Worm (Caenorhabditis elegans) whole organism, young adult: Measurements from ENCODE around the gene F22F1.2.

ENCODE experiments used
- B0019.2 ChIP-seq: fragments of 200-800 bp; sonication (Bioruptor generic); conservative IDR thresholded peaks from 2 replicates; pipeline ENCODE4 v1.3.6; 2022; ENCODE audit warnings: missing genetic modification reagents, missing genetic modification characterization, missing compliant biosample characterization
- D2030.7 ChIP-seq: fragments of 200-800 bp; sonication (Bioruptor generic); IDR thresholded peaks from 2 replicates; pipeline ENCODE4 v1.3.6; 2022; ENCODE audit warnings: missing genetic modification reagents, missing genetic modification characterization, missing compliant biosample characterization
- F10E7.11 ChIP-seq: sonication (generic microtip); optimal IDR thresholded peaks from 2 replicates; lab custom pipeline; 2017; ENCODE audit warnings: mild to moderate bottlenecking, missing genetic modification characterization, moderate library complexity, missing compliant biosample characterization
- F39B2.1 ChIP-seq: fragments of 200-800 bp; sonication (Bioruptor generic); IDR thresholded peaks from 2 replicates; pipeline ENCODE4 v1.3.6; 2022; ENCODE audit warnings: missing genetic modification reagents, missing genetic modification characterization, missing compliant biosample characterization
- K11D2.4 ChIP-seq: fragments of 200-800 bp; sonication (Bioruptor generic); IDR thresholded peaks from 2 replicates; pipeline ENCODE4 v1.3.6; 2022; ENCODE audit warnings: missing genetic modification reagents, missing genetic modification characterization, missing compliant biosample characterization
- K12H6.12 ChIP-seq: fragments of 200-800 bp; sonication (Bioruptor generic); optimal IDR thresholded peaks from 2 replicates; lab custom pipeline; 2018; ENCODE audit warnings: mild to moderate bottlenecking, missing genetic modification characterization, missing compliant biosample characterization
- T07F8.4 ChIP-seq: sonication (generic microtip); optimal IDR thresholded peaks from 2 replicates; lab custom pipeline; 2016; ENCODE audit warnings: mild to moderate bottlenecking, missing genetic modification characterization, moderate library complexity, missing compliant biosample characterization
- Y56A3A.18 ChIP-seq: fragments of 200-800 bp; sonication (Bioruptor generic); IDR thresholded peaks from 2 replicates; pipeline ENCODE4 v1.3.6; 2022; ENCODE audit warnings: missing genetic modification reagents, missing genetic modification characterization, missing compliant biosample characterization
- Y95B8A.8 ChIP-seq: fragments of 200-800 bp; sonication (Bioruptor generic); IDR thresholded peaks from 2 replicates; pipeline ENCODE4 v1.3.6; 2022; ENCODE audit warnings: missing genetic modification reagents, missing genetic modification characterization, missing compliant biosample characterization
- ZK185.1 ChIP-seq: sonication (generic microtip); optimal IDR thresholded peaks from 2 replicates; lab custom pipeline; 2016; ENCODE audit warnings: mild to moderate bottlenecking, missing genetic modification characterization, missing compliant biosample characterization; ENCODE audit not compliant: poor library complexity, severe bottlenecking
- akir-1 ChIP-seq: fragments of 200-800 bp; sonication (Bioruptor generic); optimal IDR thresholded peaks from 2 replicates; lab custom pipeline; 2018; ENCODE audit warnings: mild to moderate bottlenecking, missing genetic modification characterization, moderate library complexity, missing compliant biosample characterization
- aptf-3 ChIP-seq: fragments of 200-800 bp; sonication (Bioruptor generic); IDR thresholded peaks from 2 replicates; pipeline ENCODE4 v1.3.6; 2022; ENCODE audit warnings: missing genetic modification characterization, missing compliant biosample characterization
- attf-3 ChIP-seq: fragments of 200-800 bp; sonication (Bioruptor generic); conservative IDR thresholded peaks from 2 replicates; pipeline ENCODE4 v1.3.6; 2022; ENCODE audit warnings: missing genetic modification reagents, missing genetic modification characterization, missing compliant biosample characterization
- attf-5 ChIP-seq: fragments of 200-800 bp; sonication (Bioruptor generic); optimal IDR thresholded peaks from 2 replicates; lab custom pipeline; 2018; ENCODE audit warnings: mild to moderate bottlenecking, missing genetic modification characterization, missing compliant biosample characterization
- attf-6 ChIP-seq: fragments of 200-800 bp; sonication (Bioruptor generic); IDR thresholded peaks from 2 replicates; pipeline ENCODE4 v1.3.6; 2022; ENCODE audit warnings: missing genetic modification reagents, missing genetic modification characterization, missing compliant biosample characterization
- bed-2 ChIP-seq: fragments of 200-800 bp; sonication (Bioruptor generic); IDR thresholded peaks from 2 replicates; pipeline ENCODE4 v1.3.6; 2022; ENCODE audit warnings: missing genetic modification reagents, missing genetic modification characterization, missing compliant biosample characterization
- ccch-3 ChIP-seq: fragments of 200-800 bp; sonication (Bioruptor generic); optimal IDR thresholded peaks from 2 replicates; lab custom pipeline; 2018; ENCODE audit warnings: mild to moderate bottlenecking, missing genetic modification characterization, missing compliant biosample characterization
- cebp-1 ChIP-seq, 2 experiments: fragments of 200-800 bp in 1 of 2; sonication (Bioruptor generic) in 1 of 2; sonication (generic microtip) in 1 of 2; IDR thresholded peaks in 1 of 2; optimal IDR thresholded peaks in 1 of 2; 2 replicates each; pipeline versions ENCODE4 v1.3.6 to Lab custom; 2017 to 2022; ENCODE audit warnings: missing compliant biosample characterization in 2 of 2, missing genetic modification characterization in 2 of 2, mild to moderate bottlenecking in 1 of 2, missing genetic modification reagents in 1 of 2, moderate library complexity in 1 of 2
- cebp-2 ChIP-seq: fragments of 200-800 bp; sonication (Bioruptor generic); IDR thresholded peaks from 2 replicates; pipeline ENCODE4 v1.3.6; 2022; ENCODE audit warnings: missing genetic modification characterization, missing compliant biosample characterization
- ceh-40 ChIP-seq: fragments of 200-800 bp; sonication (Bioruptor generic); IDR thresholded peaks from 2 replicates; pipeline ENCODE4 v1.3.6; 2022; ENCODE audit warnings: missing genetic modification characterization, missing compliant biosample characterization
- ceh-79 ChIP-seq: sonication (generic microtip); optimal IDR thresholded peaks from 2 replicates; lab custom pipeline; 2017; ENCODE audit warnings: mild to moderate bottlenecking, missing genetic modification characterization, missing compliant biosample characterization
- dox-1 ChIP-seq: fragments of 200-800 bp; sonication (Bioruptor generic); IDR thresholded peaks from 2 replicates; pipeline ENCODE4 v1.3.6; 2022; ENCODE audit warnings: missing genetic modification reagents, missing genetic modification characterization, missing compliant biosample characterization
- dpff-1 ChIP-seq: sonication (generic microtip); optimal IDR thresholded peaks from 2 replicates; lab custom pipeline; 2017; ENCODE audit warnings: mild to moderate bottlenecking, missing genetic modification characterization, missing compliant biosample characterization
- egrh-3 ChIP-seq: fragments of 200-800 bp; sonication (Bioruptor generic); IDR thresholded peaks from 2 replicates; pipeline ENCODE4 v1.3.6; 2022; ENCODE audit warnings: missing genetic modification reagents, missing genetic modification characterization, missing compliant biosample characterization
- ets-4 ChIP-seq: fragments of 200-800 bp; sonication (Bioruptor generic); optimal IDR thresholded peaks from 2 replicates; lab custom pipeline; 2018; ENCODE audit warnings: mild to moderate bottlenecking, missing genetic modification characterization, missing compliant biosample characterization
- fkh-3 ChIP-seq: sonication (generic microtip); optimal IDR thresholded peaks from 2 replicates; lab custom pipeline; 2016; ENCODE audit warnings: mild to moderate bottlenecking, missing genetic modification characterization, missing compliant biosample characterization
- gei-17 ChIP-seq: fragments of 200-800 bp; sonication (Bioruptor generic); optimal IDR thresholded peaks from 2 replicates; lab custom pipeline; 2018; ENCODE audit warnings: mild to moderate bottlenecking, missing genetic modification characterization, missing compliant biosample characterization
- hmg-1.2 ChIP-seq: fragments of 200-800 bp; sonication (Bioruptor generic); IDR thresholded peaks from 2 replicates; pipeline ENCODE4 v1.3.6; 2022; ENCODE audit warnings: missing genetic modification reagents, missing genetic modification characterization, missing compliant biosample characterization
- lin-40 ChIP-seq: sonication (generic microtip); optimal IDR thresholded peaks from 2 replicates; lab custom pipeline; 2016; ENCODE audit warnings: missing genetic modification characterization, mild to moderate bottlenecking, missing compliant biosample characterization, missing genotype, missing genetic modification reagents
- lsy-27 ChIP-seq: sonication (generic microtip); optimal IDR thresholded peaks from 2 replicates; lab custom pipeline; 2017; ENCODE audit warnings: missing genetic modification characterization, mild to moderate bottlenecking, missing compliant biosample characterization, antibody characterized with exemption, missing genotype, borderline replicate concordance; ENCODE audit not compliant: insufficient read depth
- madf-3 ChIP-seq: fragments of 200-800 bp; sonication (Bioruptor generic); IDR thresholded peaks from 2 replicates; pipeline ENCODE4 v1.3.6; 2022; ENCODE audit warnings: missing genetic modification reagents, missing genetic modification characterization, missing compliant biosample characterization
- mxl-1 ChIP-seq: sonication (generic microtip); optimal IDR thresholded peaks from 2 replicates; lab custom pipeline; 2016; ENCODE audit warnings: missing genetic modification characterization, missing compliant biosample characterization
- nhr-120 ChIP-seq: fragments of 200-800 bp; sonication (Bioruptor generic); IDR thresholded peaks from 2 replicates; pipeline ENCODE4 v1.3.6; 2022; ENCODE audit warnings: missing genetic modification characterization, missing compliant biosample characterization
- nhr-80 ChIP-seq: sonication (generic microtip); optimal IDR thresholded peaks from 2 replicates; lab custom pipeline; 2016; ENCODE audit warnings: missing genetic modification characterization, missing compliant biosample characterization
- rcor-1 ChIP-seq: fragments of 200-800 bp; sonication (Bioruptor generic); IDR thresholded peaks from 2 replicates; pipeline ENCODE4 v1.3.6; 2022; ENCODE audit warnings: missing genetic modification reagents, missing genetic modification characterization, missing compliant biosample characterization
- rec-8 ChIP-seq, 2 experiments: sonication (generic microtip); optimal IDR thresholded peaks; 2 replicates each; lab custom pipeline; 2016; ENCODE audit warnings: mild to moderate bottlenecking in 2 of 2, missing genetic modification characterization in 2 of 2, missing genetic modification reagents in 2 of 2, missing genotype in 2 of 2, missing biosample characterization in 1 of 2, missing compliant biosample characterization in 1 of 2, moderate library complexity in 1 of 2
- repo-1 ChIP-seq: sonication (generic microtip); optimal IDR thresholded peaks from 2 replicates; lab custom pipeline; 2017; ENCODE audit warnings: mild to moderate bottlenecking, missing genetic modification characterization, missing compliant biosample characterization
- rpc-1 ChIP-seq, 2 experiments: fragments of 150-350 bp in 1 of 2; sonication (generic microtip) in 1 of 2; optimal IDR thresholded peaks; 2 replicates each; lab custom pipeline; 2014 to 2018; ENCODE audit warnings: missing biosample characterization in 1 of 2, missing genetic modification characterization in 1 of 2, missing genetic modification reagents in 1 of 2, missing genotype in 1 of 2
- sea-2 ChIP-seq: fragments of 200-800 bp; sonication (Bioruptor generic); IDR thresholded peaks from 2 replicates; pipeline ENCODE4 v1.3.6; 2022; ENCODE audit warnings: missing genetic modification characterization, missing compliant biosample characterization
- snpc-1.1 ChIP-seq: sonication (generic microtip); optimal IDR thresholded peaks from 2 replicates; lab custom pipeline; 2017; ENCODE audit warnings: missing genetic modification characterization, mild to moderate bottlenecking, missing compliant biosample characterization, antibody characterized with exemption, moderate library complexity, missing genotype, missing genetic modification reagents; ENCODE audit not compliant: insufficient read depth
- snpc-4 ChIP-seq, 5 experiments: fragments of 150-350 bp in 1 of 5; sonication (generic microtip) in 4 of 5; optimal IDR thresholded peaks; 2 replicates each; lab custom pipeline; 2014 to 2018; ENCODE audit warnings: missing genetic modification characterization in 5 of 5, missing biosample characterization in 3 of 5, antibody characterized with exemption in 2 of 5, mild to moderate bottlenecking in 2 of 5, missing compliant biosample characterization in 2 of 5, missing genotype in 2 of 5, moderate library complexity in 2 of 5, missing genetic modification reagents in 1 of 5
- somi-1 ChIP-seq: fragments of 200-800 bp; sonication (Bioruptor generic); optimal IDR thresholded peaks from 2 replicates; lab custom pipeline; 2018; ENCODE audit warnings: mild to moderate bottlenecking, missing genetic modification characterization, missing compliant biosample characterization
- sptf-2 ChIP-seq: fragments of 200-800 bp; sonication (Bioruptor generic); optimal IDR thresholded peaks from 2 replicates; lab custom pipeline; 2018; ENCODE audit warnings: mild to moderate bottlenecking, missing genetic modification characterization, missing compliant biosample characterization
- tlf-1 ChIP-seq: fragments of 200-800 bp; sonication (Bioruptor generic); optimal IDR thresholded peaks from 2 replicates; lab custom pipeline; 2018; ENCODE audit warnings: mild to moderate bottlenecking, missing genetic modification characterization, missing compliant biosample characterization
- unc-62 ChIP-seq: fragments of 150-350 bp; optimal IDR thresholded peaks from 2 replicates; lab custom pipeline; 2014; ENCODE audit warnings: missing biosample characterization, missing genetic modification reagents, missing genetic modification characterization

The F22F1.2 gene

DNA sequence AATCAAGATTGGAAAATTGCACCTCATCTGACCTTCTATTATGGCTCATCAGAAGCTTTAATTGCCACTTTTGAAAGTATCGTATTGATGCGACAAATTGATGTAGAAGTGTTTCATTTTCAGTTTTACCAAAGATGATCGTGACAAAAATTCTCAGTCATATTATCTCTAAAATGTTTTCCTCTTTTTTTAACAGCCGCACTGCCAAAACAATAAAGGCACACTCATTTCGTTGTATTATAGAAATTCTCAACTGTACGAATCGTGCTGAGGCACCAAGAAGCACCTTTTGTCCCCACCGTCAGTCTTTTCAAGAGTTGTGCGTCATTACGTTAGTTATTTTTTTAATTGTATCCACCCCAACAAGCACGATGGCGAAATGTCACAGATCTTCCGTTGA lies 42.6 kb downstream of the F22F1.2 start, which contains the start of gene K07E3.9:
Gene K07E3.9, plus strand, starts transcription at position 301 of the 400 bp plus-strand sequence.
- no peak for TF ChIP-seq nhr-120
- no peak for TF ChIP-seq dox-1
- TF ChIP-seq bed-2, result no peak
- TF ChIP-seq K11D2.4, result no peak
- no peak for TF ChIP-seq cebp-2 (GFP tag; lab: Robert Waterston, UW)
- TF ChIP-seq sea-2 (GFP tag; lab: Robert Waterston, UW), result no peak
- no peak for TF ChIP-seq tlf-1 (GFP tag; lab: Kevin White, UChicago)
- no peak for TF ChIP-seq dpff-1

DNA sequence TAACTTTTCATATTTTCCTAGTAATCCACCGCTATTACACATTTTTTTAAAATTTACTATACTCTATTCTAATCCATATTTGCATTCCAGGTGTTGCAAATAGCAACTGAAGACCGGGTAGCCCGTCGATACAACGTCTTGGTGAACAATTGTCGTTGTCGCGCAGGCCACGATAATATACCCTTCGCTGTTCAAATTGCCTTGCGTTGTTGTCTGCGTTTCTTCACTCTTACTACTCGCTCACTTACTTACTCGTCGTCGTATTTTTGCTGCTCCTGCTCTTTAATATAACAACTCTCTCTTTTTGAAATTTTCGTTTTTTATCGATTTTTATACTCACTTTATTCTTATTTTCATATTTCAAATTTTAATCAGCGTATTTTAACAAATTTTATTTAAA lies 46.6 kb downstream of the F22F1.2 start, which contains the start of gene K07E3.2:
Gene K07E3.2, plus strand, starts transcription at position 400 of the 400 bp plus-strand sequence.
- TF ChIP-seq mxl-1 (tag; lab: Kevin White, UChicago) (no peak), ets-4 (GFP tag; lab: Kevin White, UChicago) (no peak), akir-1 (GFP tag; lab: Kevin White, UChicago) (no peak), egrh-3 (no peak), attf-5 (GFP tag; lab: Kevin White, UChicago) (no peak), K12H6.12 (tag; lab: Kevin White, UChicago) (no peak), rcor-1 (GFP tag; lab: Robert Waterston, UW) (no peak), sptf-2 (GFP tag; lab: Kevin White, UChicago) (no peak), Y56A3A.18 (no peak), Y95B8A.8 (GFP tag; lab: Robert Waterston, UW) (no peak), cebp-1 (GFP tag; IDR thresholded peaks at IDR 0.05; lab: Robert Waterston, UW) (no peak), cebp-1 (tag; optimal IDR thresholded peaks at IDR 0.05; lab: Kevin White, UChicago) (no peak), F10E7.11 (tag; lab: Kevin White, UChicago) (no peak), aptf-3 (no peak), madf-3 (GFP tag; lab: Robert Waterston, UW) (no peak), ccch-3 (GFP tag; lab: Kevin White, UChicago) (no peak), snpc-1.1 (tag; lab: Kevin White, UChicago) (no peak), dox-1 (no peak), D2030.7 (GFP tag; lab: Robert Waterston, UW) (no peak), attf-3 (GFP tag; lab: Robert Waterston, UW) (no peak), hmg-1.2 (GFP tag; lab: Robert Waterston, UW) (peak; percentile 63; the same call in 1 of the 2 replicates), B0019.2 (GFP tag; lab: Robert Waterston, UW) (no peak), repo-1 (no peak), ZK185.1 (tag; lab: Kevin White, UChicago) (peak; percentile 23), rec-8 (tag; optimal IDR thresholded peaks at IDR 0.05; lab: Kevin White, UChicago) (no peak), lsy-27 (no peak), unc-62 (no peak), ceh-79 (tag; lab: Kevin White, UChicago) (no peak), attf-6 (GFP tag; lab: Robert Waterston, UW) (no peak), F39B2.1 (no peak), ceh-40 (GFP tag; lab: Robert Waterston, UW) (no peak), fkh-3 (no peak), rpc-1 (optimal IDR thresholded peaks at IDR 0.05; lab: Kevin White, UChicago) (no peak), rpc-1 (tag; optimal IDR thresholded peaks at IDR 0.05; lab: Kevin White, UChicago) (no peak), gei-17 (GFP tag; lab: Kevin White, UChicago) (peak; percentile 40), somi-1 (no peak), T07F8.4 (tag; lab: Kevin White, UChicago) (no peak), lin-40 (tag; lab: Kevin White, UChicago) (peak; percentile 57), snpc-4 (GFP tag; optimal IDR thresholded peaks at IDR 0.05; lab: Kevin White, UChicago) (no peak), snpc-4 (tag; optimal IDR thresholded peaks at IDR 0.05; lab: Kevin White, UChicago) (no peak), nhr-80 (tag; lab: Kevin White, UChicago) (peak; percentile 8)
